Fruit fly (Drosophila melanogaster): ENCODE measurements around the gene Iris.

DNA sequence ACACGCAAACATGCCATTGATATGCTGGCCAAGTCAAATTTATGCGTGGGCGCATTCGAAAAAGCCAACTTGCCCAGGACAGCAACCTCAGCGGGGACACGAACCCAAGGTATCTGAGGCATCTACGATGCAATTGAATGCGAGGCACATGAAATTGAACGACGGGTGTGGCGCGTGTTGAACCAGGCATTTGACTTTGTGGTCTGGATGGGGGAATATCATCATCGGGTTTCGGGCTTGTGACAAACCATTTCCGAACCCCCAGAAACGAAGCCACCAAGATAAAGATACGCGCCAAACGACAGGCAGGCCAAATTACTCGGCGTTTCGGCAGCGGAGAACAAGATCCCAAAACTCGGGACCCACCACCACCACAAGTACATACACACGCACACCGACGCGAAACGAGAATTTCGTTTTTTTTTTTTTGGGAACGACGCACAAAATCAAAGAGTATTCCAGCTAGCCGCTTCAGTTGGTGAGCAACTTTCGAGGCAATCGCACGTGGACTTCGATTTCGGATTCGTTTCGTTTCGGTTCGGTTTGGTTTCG, 8.9 kb upstream of the Iris start, which contains the start of gene MFS3:
- TF ChIP-seq insv (optimal IDR thresholded peaks at IDR 0.05): no peak
- no peak for TF ChIP-seq psq (optimal IDR thresholded peaks at IDR 0.05)
- no peak for TF ChIP-seq h (optimal IDR thresholded peaks at IDR 0.05)
- TF ChIP-seq Myc (optimal IDR thresholded peaks at IDR 0.05): no peak
- TF ChIP-seq Sin3A (optimal IDR thresholded peaks at IDR 0.05): no peak
